Fruit fly (Drosophila melanogaster) whole organism, embryonic: ENCODE results near the gene Hrd3.
A peak's percentile ranks its signal among the peaks of the same experiment; 100 is the strongest.

ENCODE experiments used
- Abd-B ChIP-seq: fragments of 200-800 bp; sonication (Bioruptor generic); optimal IDR thresholded peaks from 2 replicates; lab custom pipeline; 2018; ENCODE audit warnings: missing biosample characterization, mild to moderate bottlenecking, missing genetic modification characterization, moderate library complexity
- Bteb2 ChIP-seq: fragments of 200-800 bp; sonication (Bioruptor generic); optimal IDR thresholded peaks from 2 replicates; lab custom pipeline; 2016; ENCODE audit warnings: missing biosample characterization, missing genetic modification characterization
- CG10274 ChIP-seq: fragments of 200-800 bp; sonication (Bioruptor generic); optimal IDR thresholded peaks from 3 replicates; lab custom pipeline; 2017; ENCODE audit warnings: missing biosample characterization, mild to moderate bottlenecking, missing genetic modification characterization
- CG10543 ChIP-seq: fragments of 200-800 bp; sonication (Bioruptor generic); optimal IDR thresholded peaks from 3 replicates; lab custom pipeline; 2017; ENCODE audit warnings: missing biosample characterization, mild to moderate bottlenecking, missing genetic modification characterization, moderate library complexity
- CG10654 ChIP-seq: fragments of 200-800 bp; sonication (Bioruptor generic); optimal IDR thresholded peaks from 2 replicates; lab custom pipeline; 2016; ENCODE audit warnings: missing biosample characterization, missing genetic modification characterization
- CG10959 ChIP-seq: fragments of 200-800 bp; sonication (Bioruptor generic); IDR thresholded peaks from 2 replicates; pipeline ENCODE4 v1.3.6; 2022; ENCODE audit warnings: missing biosample characterization, missing genetic modification characterization
- CG11093 ChIP-seq: fragments of 200-800 bp; sonication (Bioruptor generic); IDR thresholded peaks from 3 replicates; pipeline ENCODE4 v1.3.6; 2022; ENCODE audit warnings: missing biosample characterization, missing genetic modification characterization
- CG11723 ChIP-seq: fragments of 200-800 bp; sonication (Bioruptor generic); optimal IDR thresholded peaks from 2 replicates; lab custom pipeline; 2017; ENCODE audit warnings: missing biosample characterization, mild to moderate bottlenecking, missing genetic modification characterization
- CG12219 ChIP-seq: fragments of 200-800 bp; sonication (Bioruptor generic); optimal IDR thresholded peaks from 3 replicates; lab custom pipeline; 2018; ENCODE audit warnings: missing biosample characterization, mild to moderate bottlenecking, missing genetic modification characterization
- CG12942 ChIP-seq: fragments of 200-800 bp; sonication (Bioruptor generic); optimal IDR thresholded peaks from 3 replicates; lab custom pipeline; 2016; ENCODE audit warnings: missing biosample characterization, missing genetic modification characterization
- CG13424 ChIP-seq: fragments of 200-800 bp; sonication (Bioruptor generic); optimal IDR thresholded peaks from 2 replicates; lab custom pipeline; 2019; ENCODE audit warnings: missing biosample characterization, mild to moderate bottlenecking, missing genetic modification characterization, moderate library complexity
- CG13624 ChIP-seq: fragments of 200-800 bp; sonication (Bioruptor generic); optimal IDR thresholded peaks from 2 replicates; lab custom pipeline; 2016; ENCODE audit warnings: missing biosample characterization, missing genetic modification characterization
- CG14050 ChIP-seq: fragments of 200-800 bp; sonication (Bioruptor generic); IDR thresholded peaks from 3 replicates; pipeline ENCODE4 v1.3.6; 2022; ENCODE audit warnings: missing biosample characterization, missing genetic modification characterization
- CG17328 ChIP-seq: fragments of 200-800 bp; sonication (Bioruptor generic); IDR thresholded peaks from 2 replicates; pipeline ENCODE4 v1.3.6; 2022; ENCODE audit warnings: missing biosample characterization, missing genetic modification characterization
- CG17568 ChIP-seq: fragments of 200-800 bp; sonication (Bioruptor generic); optimal IDR thresholded peaks from 2 replicates; lab custom pipeline; 2018; ENCODE audit warnings: missing biosample characterization, mild to moderate bottlenecking, missing genetic modification characterization, moderate library complexity
- CG2116 ChIP-seq: fragments of 200-800 bp; sonication (Bioruptor generic); optimal IDR thresholded peaks from 3 replicates; lab custom pipeline; 2018; ENCODE audit warnings: missing biosample characterization, mild to moderate bottlenecking, missing genetic modification characterization
- CG2678 ChIP-seq: fragments of 200-800 bp; sonication (Bioruptor generic); optimal IDR thresholded peaks from 3 replicates; lab custom pipeline; 2019; ENCODE audit warnings: missing biosample characterization, mild to moderate bottlenecking, missing genetic modification characterization, moderate library complexity
- CG2712 ChIP-seq: fragments of 200-800 bp; optimal IDR thresholded peaks from 3 replicates; lab custom pipeline; 2019; ENCODE audit warnings: missing biosample characterization, mild to moderate bottlenecking, missing genetic modification characterization, moderate library complexity
- CG2875 ChIP-seq: fragments of 200-800 bp; sonication (Bioruptor generic); optimal IDR thresholded peaks from 2 replicates; lab custom pipeline; 2017; ENCODE audit warnings: missing biosample characterization, mild to moderate bottlenecking, missing genetic modification characterization, missing genetic modification reagents
- CG4854 ChIP-seq: fragments of 200-800 bp; sonication (Bioruptor generic); optimal IDR thresholded peaks from 2 replicates; lab custom pipeline; 2016; ENCODE audit warnings: missing biosample characterization, missing genetic modification characterization, inconsistent platforms
- CG8944 ChIP-seq: fragments of 200-800 bp; sonication (Bioruptor generic); optimal IDR thresholded peaks from 3 replicates; lab custom pipeline; 2016; ENCODE audit warnings: missing biosample characterization, missing genetic modification characterization
- CG9437 ChIP-seq: fragments of 200-800 bp; sonication (Bioruptor generic); optimal IDR thresholded peaks from 2 replicates; lab custom pipeline; 2018; ENCODE audit warnings: missing biosample characterization, mild to moderate bottlenecking, missing genetic modification characterization
- CG9609 ChIP-seq: fragments of 200-800 bp; sonication (Bioruptor generic); optimal IDR thresholded peaks from 3 replicates; lab custom pipeline; 2016; ENCODE audit warnings: missing biosample characterization, missing genetic modification characterization
- CG9817 ChIP-seq: fragments of 200-800 bp; sonication (Bioruptor generic); optimal IDR thresholded peaks from 2 replicates; lab custom pipeline; 2018; ENCODE audit warnings: missing biosample characterization, mild to moderate bottlenecking, missing genetic modification characterization, moderate library complexity
- CG9932 ChIP-seq: fragments of 200-800 bp; sonication (Bioruptor generic); IDR thresholded peaks from 2 replicates; pipeline ENCODE4 v1.3.6; 2022; ENCODE audit warnings: missing biosample characterization, missing genetic modification characterization
- D ChIP-seq, 2 experiments: fragments of 200-800 bp in 1 of 2; fragments of >200 bp in 1 of 2; sonication (Bioruptor generic) in 1 of 2; optimal IDR thresholded peaks; 2 replicates in 1 of 2; 3 replicates in 1 of 2; lab custom pipeline; 2017; ENCODE audit warnings: mild to moderate bottlenecking in 1 of 2, missing biosample characterization in 1 of 2, missing genetic modification characterization in 1 of 2, missing genetic modification reagents in 1 of 2
- Dll ChIP-seq: fragments of 200-800 bp; sonication (Bioruptor generic); IDR thresholded peaks from 4 replicates; pipeline ENCODE4 v1.3.6; 2022; ENCODE audit warnings: missing biosample characterization, missing genetic modification characterization; ENCODE audit not compliant: partially characterized antibody
- Gsc ChIP-seq: fragments of 200-800 bp; sonication (Bioruptor generic); IDR thresholded peaks from 2 replicates; pipeline ENCODE4 v1.3.6; 2022; ENCODE audit warnings: missing biosample characterization, missing genetic modification characterization
- H15 ChIP-seq: fragments of 200-800 bp; sonication (Bioruptor generic); IDR thresholded peaks from 3 replicates; pipeline ENCODE4 v1.3.6; 2022; ENCODE audit warnings: missing biosample characterization, missing genetic modification characterization
- Hr3 ChIP-seq: fragments of 200-800 bp; sonication (Bioruptor generic); optimal IDR thresholded peaks from 3 replicates; lab custom pipeline; 2016; ENCODE audit warnings: missing biosample characterization, missing genetic modification characterization
- Jarid2 ChIP-seq: fragments of 200-800 bp; sonication (Bioruptor generic); optimal IDR thresholded peaks from 3 replicates; lab custom pipeline; 2017; ENCODE audit warnings: mild to moderate bottlenecking, missing biosample characterization, missing genetic modification reagents, missing genetic modification characterization
- NK7.1 ChIP-seq: fragments of 200-800 bp; sonication (Bioruptor generic); optimal IDR thresholded peaks from 3 replicates; lab custom pipeline; 2016; ENCODE audit warnings: missing biosample characterization, missing genetic modification characterization
- Opbp ChIP-seq: fragments of 200-800 bp; sonication (Bioruptor generic); IDR thresholded peaks from 3 replicates; pipeline ENCODE4 v1.3.6; 2022; ENCODE audit warnings: missing biosample characterization, missing genetic modification characterization; ENCODE audit not compliant: partially characterized antibody
- Ravus ChIP-seq: fragments of 200-800 bp; sonication (Bioruptor generic); IDR thresholded peaks from 2 replicates; pipeline ENCODE4 v1.3.6; 2022; ENCODE audit warnings: missing biosample characterization, missing genetic modification characterization
- chif ChIP-seq, 2 experiments: fragments of 200-800 bp; sonication (Bioruptor generic); optimal IDR thresholded peaks; 3 replicates each; lab custom pipeline; 2016; ENCODE audit warnings: missing biosample characterization in 2 of 2, missing genetic modification characterization in 2 of 2
- ci ChIP-seq: fragments of 200-800 bp; sonication (Bioruptor generic); IDR thresholded peaks from 3 replicates; pipeline ENCODE4 v1.3.6; 2022; ENCODE audit warnings: missing biosample characterization, missing genetic modification characterization
- crol ChIP-seq: fragments of 200-800 bp; sonication (Bioruptor generic); IDR thresholded peaks from 2 replicates; pipeline ENCODE4 v1.3.6; 2022; ENCODE audit warnings: missing biosample characterization, missing genetic modification characterization
- dan ChIP-seq: fragments of 200-800 bp; sonication (Bioruptor generic); IDR thresholded peaks from 2 replicates; pipeline ENCODE4 v1.3.6; 2022; ENCODE audit warnings: missing biosample characterization, missing genetic modification characterization
- fd3F ChIP-seq: fragments of 200-800 bp; sonication (Bioruptor generic); optimal IDR thresholded peaks from 2 replicates; lab custom pipeline; 2018; ENCODE audit warnings: missing biosample characterization, mild to moderate bottlenecking, missing genetic modification characterization, moderate library complexity
- gcm2 ChIP-seq: fragments of 200-800 bp; sonication (Bioruptor generic); optimal IDR thresholded peaks from 2 replicates; lab custom pipeline; 2016; ENCODE audit warnings: missing biosample characterization, missing genetic modification characterization
- gem ChIP-seq: fragments of 200-800 bp; sonication (Bioruptor generic); optimal IDR thresholded peaks from 2 replicates; lab custom pipeline; 2019; ENCODE audit warnings: missing biosample characterization, mild to moderate bottlenecking, missing genetic modification characterization, moderate library complexity
- her ChIP-seq: fragments of 200-800 bp; sonication (Bioruptor generic); optimal IDR thresholded peaks from 2 replicates; lab custom pipeline; 2016; ENCODE audit warnings: missing biosample characterization, missing genetic modification characterization
- hth ChIP-seq: fragments of >200 bp; optimal IDR thresholded peaks from 2 replicates; lab custom pipeline; 2017; ENCODE audit warnings: inconsistent platforms
- jing ChIP-seq: fragments of 200-800 bp; sonication (Bioruptor generic); optimal IDR thresholded peaks from 2 replicates; lab custom pipeline; 2018; ENCODE audit warnings: missing biosample characterization, mild to moderate bottlenecking, missing genetic modification characterization
- knrl ChIP-seq: fragments of 200-800 bp; sonication (Bioruptor generic); IDR thresholded peaks from 3 replicates; pipeline ENCODE4 v1.3.6; 2022; ENCODE audit warnings: missing biosample characterization, missing genetic modification characterization; ENCODE audit not compliant: partially characterized antibody
- lilli ChIP-seq: fragments of 200-800 bp; sonication (Bioruptor generic); optimal IDR thresholded peaks from 3 replicates; lab custom pipeline; 2016; ENCODE audit warnings: missing biosample characterization, missing genetic modification characterization
- psq ChIP-seq: fragments of 200-800 bp; sonication (Bioruptor generic); optimal IDR thresholded peaks from 2 replicates; lab custom pipeline; 2017; ENCODE audit warnings: missing biosample characterization, missing genetic modification characterization
- ssp ChIP-seq: fragments of 200-800 bp; sonication (Bioruptor generic); IDR thresholded peaks from 2 replicates; pipeline ENCODE4 v1.3.6; 2022; ENCODE audit warnings: missing biosample characterization, missing genetic modification characterization
- toy ChIP-seq: fragments of 200-800 bp; sonication (Bioruptor generic); IDR thresholded peaks from 2 replicates; pipeline ENCODE4 v1.3.6; 2022; ENCODE audit warnings: missing biosample characterization, missing genetic modification characterization
- yki ChIP-seq: fragments of >200 bp; optimal IDR thresholded peaks from 3 replicates; lab custom pipeline; 2018
- zen2 ChIP-seq: fragments of 200-800 bp; sonication (Bioruptor generic); IDR thresholded peaks from 3 replicates; pipeline ENCODE4 v1.3.6; 2022; ENCODE audit warnings: missing biosample characterization, missing genetic modification characterization; ENCODE audit not compliant: partially characterized antibody

The Hrd3 gene

DNA sequence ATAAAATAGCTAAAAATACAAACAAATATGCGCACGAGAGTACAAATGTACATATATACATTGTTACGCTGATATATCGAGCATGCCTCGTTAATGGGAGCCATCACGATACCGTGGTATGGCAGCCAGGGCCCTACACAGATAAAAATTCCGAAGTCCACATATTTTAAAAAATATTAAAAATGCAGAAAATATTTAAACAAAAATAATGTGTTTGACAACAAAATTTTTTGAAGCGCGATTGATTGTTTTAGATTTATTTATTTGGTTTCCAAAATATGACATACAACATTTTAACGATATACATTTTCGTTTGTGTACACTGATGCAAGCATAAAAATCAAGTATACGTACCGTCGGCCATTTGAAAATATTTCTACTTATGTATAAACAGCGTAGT is 31.6 kb downstream of the Hrd3 start (continued):
- TF ChIP-seq ci (GFP tag; lab: Robert Waterston, UW) (peak; percentile 77), CG2116 (peak; percentile 31), CG2712 (peak; percentile 77), CG10274 (GFP tag; lab: Kevin White, UChicago) (peak; percentile 27), Bteb2 (GFP tag; lab: Kevin White, UChicago) (peak; percentile 75), CG17568 (peak; percentile 25), Abd-B (GFP tag; lab: Kevin White, UChicago) (peak; percentile 58), jing (GFP tag; lab: Kevin White, UChicago) (peak; percentile 22), knrl (GFP tag; lab: Robert Waterston, UW) (no peak), CG11093 (0 out of 3 replicates have a peak, but pooled peaks have one; percentile 18), CG8944 (peak; percentile 16), ssp (GFP tag; lab: Robert Waterston, UW) (peak; percentile 54), CG11723 (GFP tag; lab: Kevin White, UChicago) (peak; percentile 36), gcm2 (peak; percentile 54), CG12219 (GFP tag; lab: Kevin White, UChicago) (peak; percentile 57), toy (GFP tag; lab: Robert Waterston, UW) (peak; percentile 59), lilli (GFP tag; lab: Kevin White, UChicago) (peak; percentile 93), CG13624 (GFP tag; lab: Kevin White, UChicago) (peak; percentile 78), dan (GFP tag; lab: Robert Waterston, UW) (no peak), CG10543 (no peak), CG12942 (peak; percentile 44), yki (no peak), Opbp (GFP tag; lab: Robert Waterston, UW) (no peak), CG9437 (GFP tag; lab: Kevin White, UChicago) (peak; percentile 23), Dll (no peak), D (optimal IDR thresholded peaks at IDR 0.05; lab: Kevin White, UChicago) (no peak), D (GFP tag; optimal IDR thresholded peaks at IDR 0.05; lab: Kevin White, UChicago) (peak; percentile 10), her (GFP tag; lab: Kevin White, UChicago) (peak; percentile 56), fd3F (GFP tag; lab: Kevin White, UChicago) (peak; percentile 77), CG2678 (tag; lab: Kevin White, UChicago) (peak; percentile 90), Hr3 (GFP tag; lab: Kevin White, UChicago) (peak; percentile 66), NK7.1 (peak; percentile 42), CG14050 (peak; percentile 67), CG10654 (GFP tag; lab: Kevin White, UChicago) (peak; percentile 61), crol (GFP tag; lab: Robert Waterston, UW) (no peak), H15 (GFP tag; lab: Robert Waterston, UW) (peak; percentile 60; the same call in 1 of the 3 replicates), Jarid2 (GFP tag; lab: Kevin White, UChicago) (peak; percentile 60), zen2 (GFP tag; lab: Robert Waterston, UW) (no peak), gem (peak; percentile 88), psq (GFP tag; lab: Kevin White, UChicago) (peak; percentile 9), CG2875 (GFP tag; lab: Kevin White, UChicago) (no peak), CG17328 (GFP tag; lab: Robert Waterston, UW) (peak; percentile 67), chif (GFP tag; optimal IDR thresholded peaks at IDR 0.05; lab: Kevin White, UChicago) (peak; percentile 45 to 57), CG10959 (no peak), CG9932 (GFP tag; lab: Robert Waterston, UW) (peak; percentile 90), hth (no peak), Ravus (GFP tag; lab: Robert Waterston, UW) (peak; percentile 55), Gsc (GFP tag; lab: Robert Waterston, UW) (no peak), CG9817 (peak; percentile 69), CG4854 (GFP tag; lab: Kevin White, UChicago) (peak; percentile 68), CG9609 (GFP tag; lab: Kevin White, UChicago) (peak; percentile 43), CG13424 (tag; lab: Kevin White, UChicago) (peak; percentile 63)
